Fruit fly (Drosophila melanogaster) whole organism, wandering third instar larva: ENCODE measurements around the gene CG15422.
A peak's percentile ranks its signal among the peaks of the same experiment; 100 is the strongest.

Experiments
- Abd-B ChIP-seq: fragments of >200 bp; optimal IDR thresholded peaks from 2 replicates; lab custom pipeline; 2017; ENCODE audit warnings: missing biosample characterization, missing genetic modification characterization
- CG9705 ChIP-seq: fragments of 200-800 bp; sonication (Bioruptor generic); optimal IDR thresholded peaks from 2 replicates; lab custom pipeline; 2018; ENCODE audit warnings: missing biosample characterization, mild to moderate bottlenecking, missing genetic modification characterization
- Dfd ChIP-seq: fragments of >200 bp; optimal IDR thresholded peaks from 2 replicates; lab custom pipeline; 2017; ENCODE audit warnings: missing biosample characterization, missing genetic modification characterization
- Dif ChIP-seq: fragments of 200-275, 200-300 bp; sonication (Bioruptor generic); optimal IDR thresholded peaks from 2 replicates; lab custom pipeline; 2018; ENCODE audit warnings: missing biosample characterization, missing genetic modification characterization; ENCODE audit not compliant: partially characterized antibody
- GATAd ChIP-seq: sonication (Bioruptor generic); optimal IDR thresholded peaks from 2 replicates; lab custom pipeline; 2016; ENCODE audit warnings: missing biosample characterization, missing genetic modification characterization
- HLH106 ChIP-seq: fragments of 200-800 bp; optimal IDR thresholded peaks from 3 replicates; lab custom pipeline; 2019; ENCODE audit warnings: missing biosample characterization, mild to moderate bottlenecking, missing genetic modification characterization, moderate library complexity
- Hr78 ChIP-seq: fragments of >200 bp; optimal IDR thresholded peaks from 2 replicates; lab custom pipeline; 2017; ENCODE audit warnings: missing biosample characterization, missing genetic modification characterization
- Jra ChIP-seq: sonication (Bioruptor generic); optimal IDR thresholded peaks from 2 replicates; lab custom pipeline; 2016; ENCODE audit warnings: missing biosample characterization, missing genetic modification characterization
- Mio ChIP-seq: sonication (Bioruptor generic); optimal IDR thresholded peaks from 2 replicates; lab custom pipeline; 2016; ENCODE audit warnings: missing biosample characterization, missing genetic modification characterization
- Myc ChIP-seq: fragments of >200 bp; optimal IDR thresholded peaks from 2 replicates; lab custom pipeline; 2017
- N ChIP-seq: fragments of >200 bp; optimal IDR thresholded peaks from 2 replicates; lab custom pipeline; 2018; ENCODE audit warnings: missing biosample characterization, missing external identifiers, missing genetic modification characterization
- Rel ChIP-seq, 2 experiments: fragments of 200-800 bp; sonication (Bioruptor generic) in 1 of 2; optimal IDR thresholded peaks; 2 replicates in 1 of 2; 3 replicates in 1 of 2; lab custom pipeline; 2016 to 2019; ENCODE audit warnings: mild to moderate bottlenecking in 2 of 2, missing biosample characterization in 2 of 2, missing genetic modification characterization in 2 of 2, moderate library complexity in 1 of 2
- Sp1 ChIP-seq: fragments of 200-800 bp; sonication (Bioruptor generic); optimal IDR thresholded peaks from 3 replicates; lab custom pipeline; 2019; ENCODE audit warnings: missing biosample characterization, mild to moderate bottlenecking, missing genetic modification characterization, moderate library complexity
- Vsx2 ChIP-seq: fragments of 200-300, 225-300 bp; sonication (Bioruptor generic); optimal IDR thresholded peaks from 2 replicates; lab custom pipeline; 2018; ENCODE audit warnings: missing biosample characterization, missing genetic modification characterization; ENCODE audit not compliant: partially characterized antibody
- br ChIP-seq: fragments of 200-800 bp; sonication (Bioruptor generic); optimal IDR thresholded peaks from 2 replicates; lab custom pipeline; 2016; ENCODE audit warnings: missing biosample characterization, missing genetic modification characterization
- brk ChIP-seq: fragments of 200-800 bp; sonication (Bioruptor generic); optimal IDR thresholded peaks from 2 replicates; lab custom pipeline; 2016; ENCODE audit warnings: missing biosample characterization, mild to moderate bottlenecking, missing genetic modification characterization
- dmrt93B ChIP-seq: fragments of 200-800 bp; sonication (Bioruptor generic); optimal IDR thresholded peaks from 2 replicates; lab custom pipeline; 2018; ENCODE audit warnings: missing biosample characterization, mild to moderate bottlenecking, missing genetic modification characterization
- dsf ChIP-seq: sonication (Bioruptor generic); optimal IDR thresholded peaks from 2 replicates; lab custom pipeline; 2016; ENCODE audit warnings: missing biosample characterization, missing genetic modification characterization, borderline replicate concordance
- ey ChIP-seq: fragments of 200-800 bp; sonication (Bioruptor generic); optimal IDR thresholded peaks from 2 replicates; lab custom pipeline; 2016; ENCODE audit warnings: missing biosample characterization, missing genetic modification characterization
- foxo ChIP-seq, 2 experiments: fragments of 200-800 bp; sonication (Bioruptor generic); optimal IDR thresholded peaks; 2 replicates in 1 of 2; 3 replicates in 1 of 2; lab custom pipeline; 2016 to 2017; ENCODE audit warnings: missing biosample characterization in 2 of 2, missing genetic modification characterization in 2 of 2
- fru ChIP-seq: fragments of 200-800 bp; sonication (Bioruptor generic); optimal IDR thresholded peaks from 3 replicates; lab custom pipeline; 2016; ENCODE audit warnings: missing biosample characterization, mild to moderate bottlenecking, missing genetic modification characterization
- lola ChIP-seq: fragments of >200 bp; optimal IDR thresholded peaks from 2 replicates; lab custom pipeline; 2017; ENCODE audit warnings: missing biosample characterization, missing genetic modification characterization
- pan ChIP-seq: fragments of >200 bp; optimal IDR thresholded peaks from 2 replicates; lab custom pipeline; 2017
- rgr ChIP-seq: fragments of 200-800 bp; sonication (Bioruptor generic); optimal IDR thresholded peaks from 3 replicates; lab custom pipeline; 2016; ENCODE audit warnings: missing biosample characterization, mild to moderate bottlenecking, missing genetic modification characterization
- sage ChIP-seq: fragments of 200-800 bp; sonication (Bioruptor generic); optimal IDR thresholded peaks from 2 replicates; lab custom pipeline; 2016; ENCODE audit warnings: missing biosample characterization, mild to moderate bottlenecking, missing genetic modification characterization
- sv ChIP-seq: fragments of 200-800 bp; sonication (Bioruptor generic); optimal IDR thresholded peaks from 3 replicates; lab custom pipeline; 2016; ENCODE audit warnings: missing biosample characterization, missing genetic modification characterization
- usp ChIP-seq: fragments of >200 bp; optimal IDR thresholded peaks from 2 replicates; lab custom pipeline; 2017; ENCODE audit warnings: missing biosample characterization, missing genetic modification characterization
- woc ChIP-seq: sonication (Bioruptor generic); optimal IDR thresholded peaks from 2 replicates; lab custom pipeline; 2016; ENCODE audit warnings: missing biosample characterization, mild to moderate bottlenecking, missing genetic modification characterization

Gene CG15422

dm6 chr2L:4003780-4004179 lies 1.0 kb upstream of the CG15422 start, which contains the start of gene CG34176:
TSS of gene CG34176 (plus strand) at chr2L:4004080.
- TF ChIP-seq N (no peak), br (GFP tag; lab: Kevin White, UChicago) (no peak), dmrt93B (no peak), dsf (GFP tag; lab: Kevin White, UChicago) (no peak)

dm6 chr2L:4005741-4006140 lies 957 bp downstream of the CG15422 start, which contains the start of gene CG15423:
TSS of gene CG15423 (plus strand) at chr2L:4006041.
- TF ChIP-seq Mio (GFP tag; lab: Kevin White, UChicago), result no peak
- no peak for TF ChIP-seq Abd-B (GFP tag; lab: Kevin White, UChicago)
- no peak for TF ChIP-seq Rel (GFP tag; optimal IDR thresholded peaks at IDR 0.05; lab: Kevin White, UChicago)
- peak; percentile 26 for TF ChIP-seq Rel (tag; optimal IDR thresholded peaks at IDR 0.05; lab: Kevin White, UChicago)
- TF ChIP-seq CG9705 (GFP tag; lab: Kevin White, UChicago), result no peak
- TF ChIP-seq ey (GFP tag; lab: Kevin White, UChicago), result no peak
- TF ChIP-seq brk (GFP tag; lab: Kevin White, UChicago), result no peak

- no peak for TF ChIP-seq sage (GFP tag; lab: Kevin White, UChicago)
- no peak for TF ChIP-seq fru (GFP tag; lab: Kevin White, UChicago)
- no peak for TF ChIP-seq HLH106 (tag; lab: Kevin White, UChicago)
- TF ChIP-seq ey (GFP tag; lab: Kevin White, UChicago), result no peak
- no peak for TF ChIP-seq rgr (GFP tag; lab: Kevin White, UChicago)
- TF ChIP-seq dmrt93B, result no peak
- no peak for TF ChIP-seq Rel (GFP tag; optimal IDR thresholded peaks at IDR 0.05; lab: Kevin White, UChicago)
- TF ChIP-seq Rel (tag; optimal IDR thresholded peaks at IDR 0.05; lab: Kevin White, UChicago), result no peak
- TF ChIP-seq sv, result no peak
- no peak for TF ChIP-seq dsf (GFP tag; lab: Kevin White, UChicago)
- no peak for TF ChIP-seq pan (lab: Kevin White, UChicago)
- TF ChIP-seq Dfd (GFP tag; lab: Kevin White, UChicago), result no peak
- no peak for TF ChIP-seq Myc (lab: Kevin White, UChicago)
- TF ChIP-seq Hr78 (GFP tag; lab: Kevin White, UChicago), result no peak
- TF ChIP-seq Jra (GFP tag; lab: Kevin White, UChicago), result no peak
- no peak for TF ChIP-seq foxo (GFP tag; optimal IDR thresholded peaks at IDR 0.05; lab: Kevin White, UChicago)
Measured at dm6 chr2L:4007390-4007789, 2.6 kb downstream of the CG15422 start, which contains the start of gene CG43773. TSS of gene CG43773 (plus strand) at chr2L:4007690.

DNA sequence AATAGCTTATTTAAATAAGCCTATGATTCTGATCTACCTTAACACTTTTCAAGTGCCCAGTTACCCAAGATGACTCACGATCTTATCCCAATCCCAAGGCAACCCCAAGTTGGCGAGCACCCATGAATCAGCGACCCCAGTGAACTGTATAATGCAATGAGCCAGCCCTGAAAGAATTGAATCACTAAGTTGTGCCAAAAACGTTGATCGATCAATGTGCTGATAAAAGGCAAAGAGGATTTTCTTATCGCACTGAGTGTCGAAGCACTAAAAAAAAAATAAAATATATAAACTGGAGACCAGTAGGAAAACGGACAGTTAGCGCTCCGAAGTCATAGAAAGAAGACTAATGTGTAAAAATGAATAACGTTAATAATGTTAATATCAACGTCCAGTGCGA lies 3.6 kb downstream of the CG15422 start, which contains the start of gene CG43774:
Gene CG43774 (plus strand): TSS at position 301 of the 400 bp plus-strand sequence.
- TF ChIP-seq br (GFP tag; lab: Kevin White, UChicago) (no peak), Dif (GFP tag; lab: Kevin White, UChicago) (no peak), Rel (GFP tag; optimal IDR thresholded peaks at IDR 0.05; lab: Kevin White, UChicago) (no peak), Rel (tag; optimal IDR thresholded peaks at IDR 0.05; lab: Kevin White, UChicago) (no peak), ey (GFP tag; lab: Kevin White, UChicago) (no peak), lola (GFP tag; lab: Kevin White, UChicago) (no peak), HLH106 (tag; lab: Kevin White, UChicago) (no peak)

dm6 chr2L:4012089-4012488 lies 7.3 kb downstream of the CG15422 start:
- TF ChIP-seq woc (GFP tag; lab: Kevin White, UChicago) (no peak), pan (lab: Kevin White, UChicago) (no peak), Dif (GFP tag; lab: Kevin White, UChicago) (no peak), Abd-B (GFP tag; lab: Kevin White, UChicago) (no peak), Vsx2 (no peak), HLH106 (tag; lab: Kevin White, UChicago) (peak; percentile 0), Dfd (GFP tag; lab: Kevin White, UChicago) (no peak), GATAd (GFP tag; lab: Kevin White, UChicago) (no peak)

- TF ChIP-seq GATAd (GFP tag; lab: Kevin White, UChicago) (no peak), sv (peak; percentile 10), Vsx2 (no peak)
Measured at dm6 chr2L:4019198-4019597, 14.4 kb downstream of the CG15422 start.

- TF ChIP-seq N (no peak), Sp1 (GFP tag; lab: Kevin White, UChicago) (no peak), Myc (lab: Kevin White, UChicago) (peak; percentile 61), usp (GFP tag; lab: Kevin White, UChicago) (no peak), Abd-B (GFP tag; lab: Kevin White, UChicago) (no peak), Dif (GFP tag; lab: Kevin White, UChicago) (no peak), br (GFP tag; lab: Kevin White, UChicago) (no peak)
Measured at dm6 chr2L:4019765-4020164, 15.0 kb downstream of the CG15422 start.
